Worm (Caenorhabditis elegans) whole organism, midembryonic: ENCODE results near the gene clec-141.

Experiments
- cog-1 ChIP-seq: sonication (generic microtip); optimal IDR thresholded peaks from 2 replicates; lab custom pipeline; 2016; ENCODE audit warnings: missing genetic modification characterization, missing compliant biosample characterization
- flt-1 ChIP-seq: fragments of 200-800 bp; sonication (Bioruptor generic); IDR thresholded peaks from 2 replicates; pipeline ENCODE4 v1.3.6; 2022; ENCODE audit warnings: missing genetic modification characterization, missing compliant biosample characterization
- ref-1 ChIP-seq: fragments of 200-800 bp; sonication (Bioruptor generic); conservative IDR thresholded peaks from 2 replicates; pipeline ENCODE4 v1.3.6; 2022; ENCODE audit warnings: missing genetic modification reagents, missing genetic modification characterization, missing compliant biosample characterization

- TF ChIP-seq flt-1 (GFP tag; lab: Robert Waterston, UW), result no peak
- no peak for TF ChIP-seq cog-1 (tag; lab: Kevin White, UChicago)
- TF ChIP-seq ref-1 (GFP tag; lab: Robert Waterston, UW), result no peak
Measured at ce11 chrII:5388786-5389421, 18.5 kb downstream of the clec-141 start, which contains the start of gene rsp-4.
